Fruit fly (Drosophila melanogaster): ENCODE data around the gene kmr.

Gene kmr

dm6 chr3R:13676137-13677086 lies 38.6 kb upstream of the kmr start, which contains the start of the genes Lkb1 and CG9588 (continued):
- TF ChIP-seq CG8359 (GFP tag; optimal IDR thresholded peaks at IDR 0.05; ENCODE audit: borderline replicate concordance) (no peak), CG4360 (GFP tag; IDR thresholded peaks at IDR 0.05) (peak; percentile 95), Fer2 (tag; optimal IDR thresholded peaks at IDR 0.05) (no peak), grn (GFP tag; optimal IDR thresholded peaks at IDR 0.05) (no peak), CG14441 (GFP tag; IDR thresholded peaks at IDR 0.05) (peak; percentile 83), Kr (GFP tag; optimal IDR thresholded peaks at IDR 0.05) (no peak), CG31224 (GFP tag; IDR thresholded peaks at IDR 0.05) (peak; percentile 48), CG14860 (GFP tag; IDR thresholded peaks at IDR 0.05; ENCODE audit: partially characterized antibody) (no peak), CTCF (GFP tag; optimal IDR thresholded peaks at IDR 0.05) (peak; percentile 71), Optix (GFP tag; IDR thresholded peaks at IDR 0.05) (peak; percentile 77), CG11085 (GFP tag; IDR thresholded peaks at IDR 0.05) (peak; percentile 69), CG10543 (GFP tag; optimal IDR thresholded peaks at IDR 0.05) (no peak), mam (GFP tag; optimal IDR thresholded peaks at IDR 0.05) (peak; percentile 35), maf-S (GFP tag; optimal IDR thresholded peaks at IDR 0.05) (peak; percentile 26), kah (GFP tag; optimal IDR thresholded peaks at IDR 0.05) (no peak), Chrac-16 (GFP tag; optimal IDR thresholded peaks at IDR 0.05) (peak; percentile 51), yki (optimal IDR thresholded peaks at IDR 0.05) (no peak), org-1 (GFP tag; optimal IDR thresholded peaks at IDR 0.05) (no peak), CG17385 (GFP tag; optimal IDR thresholded peaks at IDR 0.05) (no peak), CG43689 (GFP tag; IDR thresholded peaks at IDR 0.05) (peak; percentile 55), Hsf (GFP tag; optimal IDR thresholded peaks at IDR 0.05) (peak; percentile 56), CG4707 (GFP tag; optimal IDR thresholded peaks at IDR 0.05) (no peak), CG17829 (tag; optimal IDR thresholded peaks at IDR 0.05) (no peak), CG8281 (tag; optimal IDR thresholded peaks at IDR 0.05) (no peak), Sry-δ (GFP tag; optimal IDR thresholded peaks at IDR 0.05) (peak; percentile 32), CG10654 (GFP tag; optimal IDR thresholded peaks at IDR 0.05) (peak; percentile 5), CG7928 (GFP tag; optimal IDR thresholded peaks at IDR 0.05) (peak; percentile 93), cas (GFP tag; IDR thresholded peaks at IDR 0.05) (peak; percentile 21; the same call in 1 of the 2 replicates), amos (GFP tag; IDR thresholded peaks at IDR 0.05; ENCODE audit: partially characterized antibody) (peak; percentile 23; the same call in 1 of the 2 replicates), CG13624 (GFP tag; optimal IDR thresholded peaks at IDR 0.05) (peak; percentile 45), CG14014 (GFP tag; IDR thresholded peaks at IDR 0.05) (peak; percentile 72), CG10366 (GFP tag; IDR thresholded peaks at IDR 0.05) (peak; percentile 75), GATAe (GFP tag; conservative IDR thresholded peaks at IDR 0.05) (0 out of 2 replicates have a peak, but pooled peaks have one; percentile 16), CG6791 (GFP tag; IDR thresholded peaks at IDR 0.05; ENCODE audit: partially characterized antibody) (peak; percentile 52; the same call in 2 of the 3 replicates), Hr39 (optimal IDR thresholded peaks at IDR 0.05) (no peak), CG2129 (GFP tag; IDR thresholded peaks at IDR 0.05; ENCODE audit: partially characterized antibody) (no peak), CG10979 (tag; optimal IDR thresholded peaks at IDR 0.05) (peak; percentile 16), lilli (GFP tag; optimal IDR thresholded peaks at IDR 0.05) (peak; percentile 71), Six4 (GFP tag; optimal IDR thresholded peaks at IDR 0.05) (no peak), CG9932 (GFP tag; IDR thresholded peaks at IDR 0.05) (peak; percentile 73), bcd (GFP tag; optimal IDR thresholded peaks at IDR 0.05) (peak; percentile 60), chn (GFP tag; optimal IDR thresholded peaks at IDR 0.05) (peak; percentile 49), unpg (GFP tag; optimal IDR thresholded peaks at IDR 0.05) (peak; percentile 23), CG9817 (tag; optimal IDR thresholded peaks at IDR 0.05) (peak; percentile 44), cato (GFP tag; optimal IDR thresholded peaks at IDR 0.05; ENCODE audit: borderline replicate concordance) (no peak), wdn (GFP tag; IDR thresholded peaks at IDR 0.05) (peak; percentile 67), H2.0 (GFP tag; IDR thresholded peaks at IDR 0.05) (peak; percentile 80), CG2120 (GFP tag; optimal IDR thresholded peaks at IDR 0.05) (peak; percentile 72), CG17328 (GFP tag; IDR thresholded peaks at IDR 0.05) (peak; percentile 83), dm (GFP tag; optimal IDR thresholded peaks at IDR 0.05) (peak; percentile 13)
